Worm (Caenorhabditis elegans) whole organism, dauer: ENCODE data around the gene snai-1.

Experiments
- unc-62 ChIP-seq: sonication (generic microtip); optimal IDR thresholded peaks from 2 replicates; lab custom pipeline; 2017; ENCODE audit warnings: missing biosample characterization, missing genetic modification reagents, missing genetic modification characterization

snai-1 gene

DNA sequence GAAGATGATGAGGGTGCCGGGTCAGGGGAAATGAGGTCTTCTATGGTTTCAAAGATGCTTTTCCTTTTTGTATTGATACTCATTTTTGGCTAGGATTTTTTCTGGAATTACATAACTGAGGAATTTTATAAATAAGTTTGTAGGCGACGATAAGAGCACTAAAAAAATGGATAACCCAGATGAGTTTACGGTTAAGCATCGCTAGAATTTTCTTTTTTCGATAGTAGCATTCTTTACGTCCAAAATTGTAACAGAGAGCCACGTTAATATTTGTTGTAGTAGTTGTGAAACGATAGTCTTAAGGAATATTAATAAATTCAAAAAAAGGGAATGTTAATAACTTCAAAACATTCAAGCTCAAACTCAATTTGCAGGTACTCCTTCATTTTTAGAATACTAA lies at the start of gene snai-1:
TSS of gene snai-1 (minus strand) at position 101 of the 400 bp plus-strand sequence.
- TF ChIP-seq unc-62 (GFP tag; lab: Kevin White, UChicago): no peak

ce11 chrIV:343279-343678 lies 29.8 kb upstream of the snai-1 start:
- TF ChIP-seq unc-62 (GFP tag; lab: Kevin White, UChicago): no peak

DNA sequence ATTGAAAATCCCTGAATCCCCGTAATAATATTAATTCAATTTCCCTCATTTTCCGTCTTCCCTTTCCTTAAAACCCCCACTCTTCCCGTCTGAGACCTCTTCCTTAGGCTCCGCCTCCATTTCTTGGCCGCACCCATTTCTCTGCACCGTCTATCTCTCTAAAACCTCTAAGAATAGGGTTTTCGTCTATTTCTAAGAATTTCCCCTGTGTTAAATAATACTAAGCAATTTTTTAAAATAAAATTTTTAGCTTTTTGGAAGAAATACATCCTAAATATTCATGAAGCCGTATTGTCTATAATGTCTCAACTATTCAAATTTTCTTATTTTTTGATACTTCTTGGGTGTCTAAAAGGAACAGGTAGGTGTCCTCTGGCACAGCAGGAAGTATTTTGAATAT lies 26.0 kb upstream of the snai-1 start, which contains the start of gene cdh-8:
TSS of gene cdh-8 (plus strand) at position 301 of the 400 bp plus-strand sequence.
- TF ChIP-seq unc-62 (GFP tag; lab: Kevin White, UChicago): no peak

- no peak for TF ChIP-seq unc-62 (GFP tag; lab: Kevin White, UChicago)
Measured at ce11 chrIV:338192-338831, 24.8 kb upstream of the snai-1 start.

DNA sequence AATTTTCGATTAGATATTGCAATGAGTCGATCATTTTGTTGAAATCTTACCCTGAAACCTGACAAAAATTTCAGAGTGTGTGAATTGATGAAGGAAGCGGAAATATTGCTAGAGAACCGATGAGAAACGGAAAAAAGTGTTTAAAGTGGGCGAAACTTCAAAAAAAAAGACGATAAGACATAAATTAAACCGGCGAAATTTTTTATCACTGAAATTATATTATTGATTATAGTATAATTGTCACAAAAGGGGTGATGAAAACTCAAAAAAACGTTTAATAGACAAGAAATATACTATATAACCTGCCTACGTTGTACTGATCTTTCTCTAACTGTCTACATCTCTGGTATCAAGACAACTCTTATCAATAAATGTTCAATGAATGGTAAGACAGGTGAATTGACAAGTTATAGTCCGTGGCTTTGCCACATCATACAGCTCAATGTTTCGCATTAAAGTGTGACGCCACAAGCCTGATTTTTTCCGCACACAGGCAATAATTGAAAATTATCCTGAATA lies 23.7 kb upstream of the snai-1 start, which contains the start of gene pxmp-4:
TSS of gene pxmp-4 (minus strand) at position 51 of the 519 bp plus-strand sequence.
- no peak for TF ChIP-seq unc-62 (GFP tag; lab: Kevin White, UChicago)

- TF ChIP-seq unc-62 (GFP tag; lab: Kevin White, UChicago): no peak
Measured at ce11 chrIV:330523-330922, 17.0 kb upstream of the snai-1 start, which contains the start of gene F18F11.4. Gene F18F11.4, plus strand, starts transcription at chrIV:330823.

- TF ChIP-seq unc-62 (GFP tag; lab: Kevin White, UChicago): no peak
Measured at ce11 chrIV:326564-327070, 13.1 kb upstream of the snai-1 start, which contains the start of gene col-101. Gene col-101, minus strand, starts transcription at chrIV:327020.

ce11 chrIV:325640-326039 lies 12.1 kb upstream of the snai-1 start:
- TF ChIP-seq unc-62 (GFP tag; lab: Kevin White, UChicago): no peak

DNA sequence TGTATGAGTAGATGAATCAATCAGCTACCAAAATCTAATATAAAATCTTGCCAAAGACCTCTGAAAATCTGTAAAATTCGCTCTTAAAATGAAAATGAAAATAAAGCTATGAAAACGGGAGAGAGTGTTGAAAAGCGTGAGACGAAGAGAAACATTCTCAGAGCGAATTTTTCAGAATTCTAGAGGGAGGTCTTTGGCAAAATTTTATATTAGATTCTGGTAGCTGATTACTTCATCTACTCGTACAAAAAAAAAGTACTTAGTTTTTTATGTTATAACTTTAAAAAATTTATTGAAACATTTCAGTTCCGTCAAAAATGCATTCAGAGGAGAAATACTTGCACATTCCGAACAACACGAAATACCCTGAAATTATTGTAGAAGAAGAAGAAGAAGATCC lies 11.2 kb upstream of the snai-1 start, which contains the start of gene drl-1:
TSS of gene drl-1 (plus strand) at position 301 of the 400 bp plus-strand sequence.
- TF ChIP-seq unc-62 (GFP tag; lab: Kevin White, UChicago): no peak

DNA sequence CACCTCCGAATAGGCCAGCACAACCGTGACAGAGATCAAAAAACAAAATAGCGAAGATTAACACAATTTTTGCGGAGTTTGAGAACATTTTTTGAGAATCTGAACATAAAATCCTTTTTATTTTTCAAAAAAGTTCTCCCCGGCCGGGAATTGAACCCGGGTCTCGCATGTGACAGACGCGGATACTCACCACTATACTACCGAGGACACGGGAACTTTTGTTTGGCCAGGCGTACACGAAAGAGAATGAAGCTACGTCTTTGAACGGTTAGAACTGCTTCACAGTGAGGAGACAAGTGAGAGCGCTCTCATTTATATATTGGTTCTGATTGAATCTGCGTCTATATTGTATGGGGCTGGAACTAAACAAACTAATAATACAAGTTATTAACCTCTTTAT lies 9.0 kb upstream of the snai-1 start, which contains the start of gene grl-26:
TSS of gene grl-26 (minus strand) at position 318 of the 400 bp plus-strand sequence.
- no peak for TF ChIP-seq unc-62 (GFP tag; lab: Kevin White, UChicago)

- TF ChIP-seq unc-62 (GFP tag; lab: Kevin White, UChicago): no peak
Measured at ce11 chrIV:320380-320779, 6.9 kb upstream of the snai-1 start, which contains the start of gene dsc-4. Gene dsc-4, minus strand, starts transcription at chrIV:320544.

DNA sequence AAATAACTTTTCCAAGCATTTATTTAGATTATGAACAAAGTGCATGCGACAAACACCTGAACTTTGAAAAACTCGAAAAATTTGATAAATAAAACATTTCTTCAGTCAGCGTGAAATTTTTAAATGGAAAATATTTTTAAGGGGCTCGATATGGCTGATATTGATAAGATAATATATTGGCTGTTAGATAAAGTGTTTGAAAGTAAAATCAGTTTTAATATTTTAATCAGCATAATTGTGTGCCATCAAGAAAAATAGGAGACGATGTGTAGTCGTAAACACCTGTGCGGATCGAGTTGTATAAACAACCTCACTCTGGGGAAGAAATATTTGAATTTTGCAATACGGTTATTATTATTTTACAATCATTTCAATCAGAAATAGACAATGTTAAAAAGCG lies 6.1 kb upstream of the snai-1 start:
- TF ChIP-seq unc-62 (GFP tag; lab: Kevin White, UChicago): no peak

DNA sequence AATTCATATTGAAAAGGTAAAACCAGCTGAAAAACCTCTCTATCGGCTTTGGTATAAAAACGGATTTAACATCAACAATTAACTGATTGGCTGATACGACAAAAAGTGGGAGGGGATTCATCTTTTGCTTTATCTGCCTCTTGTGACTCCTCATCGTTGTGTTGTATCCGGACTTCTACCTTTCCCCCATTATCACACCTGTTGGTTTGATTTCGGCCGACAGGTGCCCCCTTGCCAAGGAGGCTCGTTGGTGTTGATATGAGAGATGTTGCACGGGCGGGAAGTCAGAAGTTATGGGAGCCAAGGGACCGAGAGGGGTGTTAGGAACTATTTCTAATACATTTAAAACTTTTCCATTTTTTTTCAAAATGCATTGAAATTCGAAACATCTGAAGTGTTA lies 960 bp upstream of the snai-1 start:
- TF ChIP-seq unc-62 (GFP tag; lab: Kevin White, UChicago): no peak

- TF ChIP-seq unc-62 (GFP tag; lab: Kevin White, UChicago): no peak
Measured at ce11 chrIV:309526-309925, 4.0 kb downstream of the snai-1 start.

ce11 chrIV:307205-307604 lies 6.3 kb downstream of the snai-1 start, which contains the start of gene swt-1:
Gene swt-1, plus strand, starts transcription at chrIV:307505.
- no peak for TF ChIP-seq unc-62 (GFP tag; lab: Kevin White, UChicago)

ce11 chrIV:306572-306971 lies 6.9 kb downstream of the snai-1 start:
- no peak for TF ChIP-seq unc-62 (GFP tag; lab: Kevin White, UChicago)
